Worm (Caenorhabditis elegans) whole organism, L3 larva: ENCODE results near the gene srv-34.
A peak's percentile ranks its signal among the peaks of the same experiment; 100 is the strongest.

Experiments used
- R02D3.7 ChIP-seq: fragments of 150-350 bp; optimal IDR thresholded peaks from 2 replicates; lab custom pipeline; 2014; ENCODE audit warnings: missing biosample characterization, missing genetic modification characterization
- ZK546.5 ChIP-seq: sonication (generic microtip); optimal IDR thresholded peaks from 2 replicates; lab custom pipeline; 2017; ENCODE audit warnings: missing biosample characterization, missing genetic modification characterization
- aly-2 ChIP-seq: fragments of 150-350 bp; optimal IDR thresholded peaks from 2 replicates; lab custom pipeline; 2014; ENCODE audit warnings: missing biosample characterization, missing genetic modification characterization
- ama-1 ChIP-seq: fragments of 150-350 bp; optimal IDR thresholded peaks from 2 replicates; lab custom pipeline; 2018
- ceh-16 ChIP-seq: sonication (generic microtip); optimal IDR thresholded peaks from 2 replicates; lab custom pipeline; 2017; ENCODE audit warnings: missing biosample characterization, missing genetic modification characterization
- ceh-28 ChIP-seq: fragments of 150-350 bp; optimal IDR thresholded peaks from 2 replicates; lab custom pipeline; 2014; ENCODE audit warnings: missing biosample characterization, missing genetic modification reagents, missing genetic modification characterization
- ceh-82 ChIP-seq: fragments of 150-350 bp; optimal IDR thresholded peaks from 2 replicates; lab custom pipeline; 2014; ENCODE audit warnings: missing biosample characterization, missing genetic modification characterization
- ceh-9 ChIP-seq: sonication (generic microtip); optimal IDR thresholded peaks from 2 replicates; lab custom pipeline; 2018; ENCODE audit warnings: missing biosample characterization, missing genetic modification characterization
- daf-12 ChIP-seq: fragments of 150-350 bp; optimal IDR thresholded peaks from 2 replicates; lab custom pipeline; 2014; ENCODE audit warnings: missing biosample characterization, missing genetic modification reagents, missing genetic modification characterization
- egl-5 ChIP-seq: fragments of 150-350 bp; optimal IDR thresholded peaks from 2 replicates; lab custom pipeline; 2017; ENCODE audit warnings: missing biosample characterization, missing genetic modification reagents, missing genetic modification characterization, inconsistent platforms
- elt-1 ChIP-seq: fragments of 150-350 bp; optimal IDR thresholded peaks from 2 replicates; lab custom pipeline; 2014; ENCODE audit warnings: missing biosample characterization, missing genetic modification characterization
- elt-2 ChIP-seq: sonication (generic microtip); optimal IDR thresholded peaks from 2 replicates; lab custom pipeline; 2016; ENCODE audit warnings: missing genetic modification reagents, mild to moderate bottlenecking, missing genetic modification characterization, missing compliant biosample characterization
- elt-3 ChIP-seq, 3 experiments: fragments of 150-350 bp in 1 of 3; sonication (generic microtip) in 2 of 3; optimal IDR thresholded peaks; 2 replicates in 2 of 3; 4 replicates in 1 of 3; lab custom pipeline; 2014 to 2017; ENCODE audit warnings: missing biosample characterization in 3 of 3, missing genetic modification characterization in 3 of 3
- eor-1 ChIP-seq, 2 experiments: fragments of 150-350 bp; optimal IDR thresholded peaks; 2 replicates each; lab custom pipeline; 2014 to 2018; ENCODE audit warnings: missing biosample characterization in 2 of 2, missing genetic modification characterization in 2 of 2
- fkh-2 ChIP-seq: fragments of 150-350 bp; optimal IDR thresholded peaks from 2 replicates; lab custom pipeline; 2014; ENCODE audit warnings: missing biosample characterization, missing genetic modification reagents, missing genetic modification characterization
- fos-1 ChIP-seq: fragments of 150-350 bp; optimal IDR thresholded peaks from 2 replicates; lab custom pipeline; 2014; ENCODE audit warnings: missing biosample characterization, missing genetic modification characterization
- hmg-11 ChIP-seq: sonication (generic microtip); optimal IDR thresholded peaks from 2 replicates; lab custom pipeline; 2016; ENCODE audit warnings: missing genetic modification characterization, missing compliant biosample characterization
- jun-1 ChIP-seq: fragments of 150-350 bp; optimal IDR thresholded peaks from 2 replicates; lab custom pipeline; 2014; ENCODE audit warnings: missing biosample characterization, missing genetic modification reagents, missing genetic modification characterization
- lin-15B ChIP-seq: fragments of 150-350 bp; optimal IDR thresholded peaks from 2 replicates; lab custom pipeline; 2014; ENCODE audit warnings: missing biosample characterization, missing genetic modification characterization
- lin-39 ChIP-seq: fragments of 150-350 bp; optimal IDR thresholded peaks from 2 replicates; lab custom pipeline; 2018; ENCODE audit warnings: missing biosample characterization, missing genetic modification reagents, missing genetic modification characterization
- lsy-12 ChIP-seq: sonication (generic microtip); optimal IDR thresholded peaks from 2 replicates; lab custom pipeline; 2016; ENCODE audit warnings: mild to moderate bottlenecking, missing genetic modification characterization, missing compliant biosample characterization
- mdl-1 ChIP-seq: fragments of 150-350 bp; optimal IDR thresholded peaks from 2 replicates; lab custom pipeline; 2014; ENCODE audit warnings: missing biosample characterization, missing genetic modification characterization
- mml-1 ChIP-seq: fragments of 150-350 bp; sonication (generic microtip); optimal IDR thresholded peaks from 3 replicates; lab custom pipeline; 2014; ENCODE audit warnings: missing biosample characterization, missing genetic modification characterization
- nfya-1 ChIP-seq: sonication (generic microtip); optimal IDR thresholded peaks from 2 replicates; lab custom pipeline; 2017; ENCODE audit warnings: missing genetic modification characterization, mild to moderate bottlenecking, missing compliant biosample characterization, antibody characterized with exemption, moderate library complexity; ENCODE audit not compliant: insufficient read depth
- nhr-11 ChIP-seq: fragments of 150-350 bp; optimal IDR thresholded peaks from 2 replicates; lab custom pipeline; 2014; ENCODE audit warnings: missing biosample characterization, missing genetic modification characterization
- nhr-12 ChIP-seq: fragments of 150-350 bp; optimal IDR thresholded peaks from 2 replicates; lab custom pipeline; 2014; ENCODE audit warnings: missing biosample characterization, missing genetic modification characterization
- nhr-23 ChIP-seq: fragments of 150-350 bp; optimal IDR thresholded peaks from 2 replicates; lab custom pipeline; 2014; ENCODE audit warnings: missing biosample characterization, missing genetic modification reagents, missing genetic modification characterization
- nhr-237 ChIP-seq: fragments of 150-350 bp; optimal IDR thresholded peaks from 2 replicates; lab custom pipeline; 2014; ENCODE audit warnings: missing biosample characterization, missing genetic modification characterization
- nhr-25 ChIP-seq: sonication (generic microtip); optimal IDR thresholded peaks from 2 replicates; lab custom pipeline; 2017; ENCODE audit warnings: missing biosample characterization, missing genetic modification characterization
- nhr-28 ChIP-seq: fragments of 150-350 bp; optimal IDR thresholded peaks from 2 replicates; lab custom pipeline; 2014; ENCODE audit warnings: missing biosample characterization, missing genetic modification characterization
- nhr-43 ChIP-seq: sonication (generic microtip); optimal IDR thresholded peaks from 2 replicates; lab custom pipeline; 2016; ENCODE audit warnings: mild to moderate bottlenecking, missing genetic modification characterization, missing compliant biosample characterization; ENCODE audit not compliant: poor library complexity, severe bottlenecking
- nhr-67 ChIP-seq: fragments of 150-350 bp; optimal IDR thresholded peaks from 2 replicates; lab custom pipeline; 2014; ENCODE audit warnings: missing biosample characterization, missing genetic modification characterization
- nhr-76 ChIP-seq: fragments of 150-350 bp; sonication (generic microtip); optimal IDR thresholded peaks from 5 replicates; lab custom pipeline; 2014; ENCODE audit warnings: missing biosample characterization, missing genetic modification characterization
- pha-4 ChIP-seq: fragments of 150-350 bp; optimal IDR thresholded peaks from 2 replicates; lab custom pipeline; 2014; ENCODE audit warnings: missing biosample characterization, missing genetic modification reagents, missing genetic modification characterization
- pqm-1 ChIP-seq: fragments of 150-350 bp; optimal IDR thresholded peaks from 2 replicates; lab custom pipeline; 2017; ENCODE audit warnings: missing biosample characterization, missing genetic modification characterization, inconsistent platforms
- sea-2 ChIP-seq: fragments of 150-350 bp; sonication (generic microtip); optimal IDR thresholded peaks from 4 replicates; lab custom pipeline; 2014; ENCODE audit warnings: missing biosample characterization, missing genetic modification reagents, missing genetic modification characterization
- skn-1 ChIP-seq: fragments of 150-350 bp; optimal IDR thresholded peaks from 2 replicates; lab custom pipeline; 2014; ENCODE audit warnings: missing biosample characterization, missing genetic modification characterization
- snpc-4 ChIP-seq: fragments of 150-350 bp; optimal IDR thresholded peaks from 2 replicates; lab custom pipeline; 2014; ENCODE audit warnings: missing biosample characterization, missing genetic modification characterization
- tbx-2 ChIP-seq: sonication (generic microtip); optimal IDR thresholded peaks from 2 replicates; lab custom pipeline; 2016; ENCODE audit warnings: mild to moderate bottlenecking, missing genetic modification characterization, missing compliant biosample characterization
- unc-39 ChIP-seq: sonication (generic microtip); optimal IDR thresholded peaks from 4 replicates; lab custom pipeline; 2017; ENCODE audit warnings: missing biosample characterization, missing genetic modification characterization
- unc-62 ChIP-seq: fragments of 150-350 bp; sonication (generic microtip); optimal IDR thresholded peaks from 4 replicates; lab custom pipeline; 2014; ENCODE audit warnings: missing biosample characterization, missing genetic modification reagents, missing genetic modification characterization
- zag-1 ChIP-seq: fragments of 150-350 bp; optimal IDR thresholded peaks from 2 replicates; lab custom pipeline; 2014; ENCODE audit warnings: missing biosample characterization, missing genetic modification characterization
- ztf-11 ChIP-seq: fragments of 150-350 bp; optimal IDR thresholded peaks from 2 replicates; lab custom pipeline; 2014; ENCODE audit warnings: missing biosample characterization, missing genetic modification characterization
- ztf-4 ChIP-seq: fragments of 150-350 bp; optimal IDR thresholded peaks from 2 replicates; lab custom pipeline; 2014; ENCODE audit warnings: missing biosample characterization, missing genetic modification characterization

The srv-34 gene

DNA sequence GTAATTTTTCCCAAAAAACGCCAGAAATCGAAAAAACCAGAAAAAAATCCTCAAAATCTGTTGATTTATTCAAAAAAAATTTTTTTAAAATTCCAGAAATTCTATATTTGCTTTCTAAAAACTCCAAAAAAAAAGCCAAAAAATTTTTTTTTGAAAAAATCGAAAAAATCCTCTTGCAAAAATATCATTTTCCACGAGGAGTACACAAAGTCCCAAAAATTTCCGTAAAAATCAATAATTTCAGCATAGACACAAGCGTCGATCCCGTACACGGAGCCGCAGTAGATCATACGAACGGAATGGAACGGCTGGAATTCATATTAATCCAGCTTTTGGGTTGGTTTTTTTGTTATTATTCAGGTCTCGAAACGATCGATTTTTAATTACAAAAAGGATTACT is 6.4 kb downstream of the srv-34 start:
- TF ChIP-seq nfya-1 (no peak), zag-1 (tag; lab: Kevin White, UChicago) (no peak), elt-3 (tag; optimal IDR thresholded peaks at IDR 0.05; lab: Kevin White, UChicago) (no peak), elt-1 (tag; lab: Kevin White, UChicago) (no peak), aly-2 (tag; lab: Kevin White, UChicago) (no peak), fkh-2 (tag; lab: Kevin White, UChicago) (no peak), sea-2 (no peak), ZK546.5 (no peak), nhr-12 (tag; lab: Kevin White, UChicago) (no peak), nhr-76 (no peak), daf-12 (no peak)
- TF ChIP-seq, all 47 proteins: peak for 0

DNA sequence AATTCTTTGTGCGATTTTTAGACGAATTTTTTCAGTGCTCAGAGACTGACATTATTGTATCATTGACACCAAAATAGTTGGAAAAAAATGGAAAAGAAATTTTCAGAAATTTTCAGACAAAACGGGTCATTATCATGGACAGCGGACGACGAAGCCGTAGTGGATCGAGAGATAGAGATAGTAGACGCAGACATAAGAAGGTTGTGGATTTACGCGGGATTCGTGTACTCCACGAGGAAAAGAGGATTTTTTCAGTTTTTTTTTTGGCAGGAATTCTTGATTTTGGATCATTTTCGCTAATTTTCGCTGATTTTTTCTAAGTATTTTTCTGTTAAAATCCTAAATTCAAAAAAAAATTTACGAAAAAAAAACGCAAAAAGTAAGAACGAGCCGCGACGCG is 7.0 kb downstream of the srv-34 start, which contains the start of gene W08G11.3:
Gene W08G11.3, plus strand, starts transcription at position 107 of the 400 bp plus-strand sequence.
- no peak for TF ChIP-seq ama-1 (lab: Kevin White, UChicago)
- TF ChIP-seq lin-39 (tag; lab: Kevin White, UChicago), result no peak
- TF ChIP-seq ceh-16, result no peak
- no peak for TF ChIP-seq snpc-4 (tag; lab: Kevin White, UChicago)
- TF ChIP-seq nhr-43 (tag; lab: Kevin White, UChicago), result no peak
- TF ChIP-seq R02D3.7 (tag; lab: Kevin White, UChicago), result peak; percentile 37
- TF ChIP-seq nhr-76, result no peak
- TF ChIP-seq nhr-28 (tag; lab: Kevin White, UChicago), result no peak
- peak; percentile 46 for TF ChIP-seq aly-2 (tag; lab: Kevin White, UChicago)
- no peak for TF ChIP-seq ceh-82 (tag; lab: Kevin White, UChicago)
- TF ChIP-seq elt-2, result no peak
- no peak for TF ChIP-seq daf-12
- TF ChIP-seq mdl-1 (tag; lab: Kevin White, UChicago), result no peak
- TF ChIP-seq nhr-12 (tag; lab: Kevin White, UChicago), result no peak
- TF ChIP-seq unc-39 (tag; lab: Kevin White, UChicago), result no peak
- TF ChIP-seq skn-1, result no peak
- TF ChIP-seq hmg-11 (tag; lab: Kevin White, UChicago), result peak; percentile 1
- TF ChIP-seq nhr-67, result no peak
- TF ChIP-seq pqm-1 (tag; lab: Kevin White, UChicago), result no peak
- no peak for TF ChIP-seq ZK546.5
- no peak for TF ChIP-seq ztf-4 (tag; lab: Kevin White, UChicago)

ce11 chrV:16361350-16361749 is 13.2 kb downstream of the srv-34 start:
- TF ChIP-seq nfya-1, result peak; percentile 100
- no peak for TF ChIP-seq lin-15B (tag; lab: Kevin White, UChicago)
- TF ChIP-seq, all 47 proteins: peak for 1

DNA sequence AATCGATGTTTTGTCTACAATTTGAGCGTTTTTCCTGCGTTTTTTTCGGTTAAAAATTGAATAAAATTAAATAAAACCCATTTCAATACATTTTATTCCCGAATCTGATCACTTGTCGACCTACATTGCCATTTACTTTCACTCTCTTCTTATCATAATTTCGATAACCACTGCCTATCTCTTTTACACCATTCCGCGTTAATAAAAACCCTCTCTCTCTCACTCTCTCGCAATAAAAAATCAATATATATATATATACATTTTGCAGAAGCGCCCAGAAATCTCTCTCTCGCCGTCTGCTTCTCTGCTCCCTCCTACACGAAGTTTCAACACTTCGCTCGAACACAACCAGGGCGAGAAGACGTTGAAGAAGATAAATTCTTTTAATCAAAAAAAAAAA is 17.3 kb downstream of the srv-34 start, which contains the start of gene pptr-1:
Gene pptr-1, plus strand, starts transcription at position 269 of the 400 bp plus-strand sequence.
- TF ChIP-seq lin-15B (tag; lab: Kevin White, UChicago) (no peak), nhr-237 (tag; lab: Kevin White, UChicago) (no peak), mml-1 (tag; lab: Kevin White, UChicago) (no peak), zag-1 (tag; lab: Kevin White, UChicago) (no peak), nfya-1 (peak; percentile 47), nhr-25 (tag; lab: Kevin White, UChicago) (no peak), hmg-11 (tag; lab: Kevin White, UChicago) (no peak), elt-1 (tag; lab: Kevin White, UChicago) (no peak), lsy-12 (tag; lab: Kevin White, UChicago) (no peak), sea-2 (no peak), skn-1 (no peak), nhr-12 (tag; lab: Kevin White, UChicago) (no peak), nhr-11 (tag; lab: Kevin White, UChicago) (no peak), elt-3 (tag; optimal IDR thresholded peaks at IDR 0.05; lab: Kevin White, UChicago) (peak in 1 of 3 experiments; percentile 39), snpc-4 (tag; lab: Kevin White, UChicago) (no peak), pha-4 (tag; lab: Kevin White, UChicago) (peak; percentile 33), ceh-28 (tag; lab: Kevin White, UChicago) (peak; percentile 72), fos-1 (tag; lab: Kevin White, UChicago) (no peak), fkh-2 (tag; lab: Kevin White, UChicago) (no peak), unc-62 (GFP tag; lab: Kevin White, UChicago) (no peak), R02D3.7 (tag; lab: Kevin White, UChicago) (no peak), daf-12 (no peak), lin-39 (tag; lab: Kevin White, UChicago) (no peak), mdl-1 (tag; lab: Kevin White, UChicago) (no peak), egl-5 (tag; lab: Kevin White, UChicago) (no peak), nhr-28 (tag; lab: Kevin White, UChicago) (no peak), ceh-9 (tag; lab: Kevin White, UChicago) (no peak), tbx-2 (tag; lab: Kevin White, UChicago) (no peak), unc-39 (tag; lab: Kevin White, UChicago) (no peak), elt-2 (peak; percentile 71), aly-2 (tag; lab: Kevin White, UChicago) (no peak), ama-1 (lab: Kevin White, UChicago) (no peak), nhr-67 (no peak), pqm-1 (tag; lab: Kevin White, UChicago) (peak; percentile 50), eor-1 (tag; optimal IDR thresholded peaks at IDR 0.05; lab: Kevin White, UChicago) (no peak), nhr-23 (tag; lab: Kevin White, UChicago) (peak; percentile 58), ztf-11 (tag; lab: Kevin White, UChicago) (no peak), ceh-16 (no peak), jun-1 (tag; lab: Kevin White, UChicago) (no peak)
